Fruit fly (Drosophila melanogaster) whole organism, embryonic: ENCODE data around the gene Mnn1.

Experiments
- B-H1 ChIP-seq: fragments of 200-800 bp; sonication (Bioruptor generic); IDR thresholded peaks from 3 replicates; pipeline ENCODE4 v1.3.6; 2022; ENCODE audit warnings: missing biosample characterization, missing genetic modification characterization
- BEAF-32 ChIP-seq: fragments of 200-800 bp; sonication (Bioruptor generic); optimal IDR thresholded peaks from 3 replicates; lab custom pipeline; 2017; ENCODE audit warnings: missing biosample characterization, missing genetic modification characterization, mild to moderate bottlenecking, moderate library complexity, missing genetic modification reagents
- CG10147 ChIP-seq: fragments of 200-800 bp; sonication (Bioruptor generic); optimal IDR thresholded peaks from 2 replicates; lab custom pipeline; 2019; ENCODE audit warnings: missing biosample characterization, mild to moderate bottlenecking, missing genetic modification characterization, moderate library complexity
- CG10366 ChIP-seq: fragments of 200-800 bp; sonication (Bioruptor generic); IDR thresholded peaks from 2 replicates; pipeline ENCODE4 v1.3.6; 2022; ENCODE audit warnings: missing biosample characterization, missing genetic modification characterization
- CG10565 ChIP-seq: fragments of 200-800 bp; sonication (Bioruptor generic); optimal IDR thresholded peaks from 3 replicates; lab custom pipeline; 2016; ENCODE audit warnings: missing biosample characterization, mild to moderate bottlenecking, missing genetic modification characterization
- CG10979 ChIP-seq: fragments of 200-800 bp; sonication (Bioruptor generic); optimal IDR thresholded peaks from 2 replicates; lab custom pipeline; 2018; ENCODE audit warnings: missing biosample characterization, mild to moderate bottlenecking, missing genetic modification characterization, moderate library complexity
- CG12219 ChIP-seq: fragments of 200-800 bp; sonication (Bioruptor generic); optimal IDR thresholded peaks from 3 replicates; lab custom pipeline; 2018; ENCODE audit warnings: missing biosample characterization, mild to moderate bottlenecking, missing genetic modification characterization
- CG13424 ChIP-seq: fragments of 200-800 bp; sonication (Bioruptor generic); optimal IDR thresholded peaks from 2 replicates; lab custom pipeline; 2019; ENCODE audit warnings: missing biosample characterization, mild to moderate bottlenecking, missing genetic modification characterization, moderate library complexity
- CG14965 ChIP-seq: fragments of 200-800 bp; sonication (Bioruptor generic); optimal IDR thresholded peaks from 2 replicates; lab custom pipeline; 2016; ENCODE audit warnings: missing biosample characterization, missing genetic modification characterization, borderline replicate concordance
- CG2129 ChIP-seq: fragments of 200-800 bp; sonication (Bioruptor generic); IDR thresholded peaks from 2 replicates; pipeline ENCODE4 v1.3.6; 2022; ENCODE audit warnings: missing biosample characterization, missing genetic modification characterization; ENCODE audit not compliant: partially characterized antibody
- CG2199 ChIP-seq: fragments of 200-800 bp; sonication (Bioruptor generic); IDR thresholded peaks from 3 replicates; pipeline ENCODE4 v1.3.6; 2022; ENCODE audit warnings: missing biosample characterization, missing genetic modification characterization
- CG2875 ChIP-seq: fragments of 200-800 bp; sonication (Bioruptor generic); optimal IDR thresholded peaks from 2 replicates; lab custom pipeline; 2017; ENCODE audit warnings: missing biosample characterization, mild to moderate bottlenecking, missing genetic modification characterization, missing genetic modification reagents
- CG31365 ChIP-seq: fragments of 200-800 bp; sonication (Bioruptor generic); optimal IDR thresholded peaks from 2 replicates; lab custom pipeline; 2018; ENCODE audit warnings: missing biosample characterization, mild to moderate bottlenecking, missing genetic modification characterization
- CG3407 ChIP-seq: fragments of 200-800 bp; sonication (Bioruptor generic); optimal IDR thresholded peaks from 2 replicates; lab custom pipeline; 2018; ENCODE audit warnings: missing biosample characterization, mild to moderate bottlenecking, missing genetic modification characterization
- CG3838 ChIP-seq: fragments of 200-800 bp; sonication (Bioruptor generic); optimal IDR thresholded peaks from 3 replicates; lab custom pipeline; 2016; ENCODE audit warnings: missing biosample characterization, missing genetic modification characterization
- CG43689 ChIP-seq: fragments of 200-800 bp; sonication (Bioruptor generic); IDR thresholded peaks from 2 replicates; pipeline ENCODE4 v1.3.6; 2022; ENCODE audit warnings: missing biosample characterization, missing genetic modification characterization
- CG6272 ChIP-seq: fragments of 200-800 bp; sonication (Bioruptor generic); IDR thresholded peaks from 2 replicates; pipeline ENCODE4 v1.3.6; 2022; ENCODE audit warnings: missing biosample characterization, missing genetic modification characterization
- CG6689 ChIP-seq: fragments of 200-800 bp; sonication (Bioruptor generic); IDR thresholded peaks from 2 replicates; pipeline ENCODE4 v1.3.6; 2022; ENCODE audit warnings: missing biosample characterization, missing genetic modification characterization
- CG6791 ChIP-seq: fragments of 200-800 bp; sonication (Bioruptor generic); IDR thresholded peaks from 3 replicates; pipeline ENCODE4 v1.3.6; 2022; ENCODE audit warnings: missing biosample characterization, missing genetic modification characterization; ENCODE audit not compliant: partially characterized antibody
- CG6813 ChIP-seq: fragments of 200-800 bp; sonication (Bioruptor generic); optimal IDR thresholded peaks from 2 replicates; lab custom pipeline; 2017; ENCODE audit warnings: missing biosample characterization, missing genetic modification characterization, mild to moderate bottlenecking, moderate library complexity, missing genetic modification reagents
- CG7786 ChIP-seq: fragments of 200-800 bp; sonication (Bioruptor generic); optimal IDR thresholded peaks from 2 replicates; lab custom pipeline; 2016; ENCODE audit warnings: missing biosample characterization, missing genetic modification characterization
- CG9609 ChIP-seq: fragments of 200-800 bp; sonication (Bioruptor generic); optimal IDR thresholded peaks from 3 replicates; lab custom pipeline; 2016; ENCODE audit warnings: missing biosample characterization, missing genetic modification characterization
- CHES-1-like ChIP-seq: fragments of 200-800 bp; sonication (Bioruptor generic); optimal IDR thresholded peaks from 2 replicates; lab custom pipeline; 2016; ENCODE audit warnings: missing biosample characterization, missing genetic modification characterization
- Chrac-16 ChIP-seq: fragments of 200-800 bp; sonication (Bioruptor generic); optimal IDR thresholded peaks from 3 replicates; lab custom pipeline; 2016; ENCODE audit warnings: missing biosample characterization, missing genetic modification characterization
- D19B ChIP-seq: fragments of 200-800 bp; sonication (Bioruptor generic); optimal IDR thresholded peaks from 2 replicates; lab custom pipeline; 2017; ENCODE audit warnings: missing biosample characterization, mild to moderate bottlenecking, missing genetic modification characterization
- Dfd ChIP-seq, 2 experiments: fragments of >200 bp; optimal IDR thresholded peaks; 2 replicates each; lab custom pipeline; 2017; ENCODE audit warnings: missing biosample characterization in 2 of 2, missing genetic modification characterization in 2 of 2
- Doc3 ChIP-seq: fragments of 200-800 bp; sonication (Bioruptor generic); IDR thresholded peaks from 3 replicates; pipeline ENCODE4 v1.3.6; 2022; ENCODE audit warnings: missing biosample characterization, missing genetic modification characterization; ENCODE audit not compliant: partially characterized antibody
- Eip74EF ChIP-seq, 2 experiments: fragments of 200-800 bp in 1 of 2; fragments of >200 bp in 1 of 2; sonication (Bioruptor generic) in 1 of 2; optimal IDR thresholded peaks; 2 replicates each; lab custom pipeline; 2017 to 2019; ENCODE audit warnings: missing biosample characterization in 2 of 2, missing genetic modification characterization in 2 of 2, mild to moderate bottlenecking in 1 of 2, moderate library complexity in 1 of 2
- Fer1 ChIP-seq: fragments of 200-800 bp; sonication (Bioruptor generic); optimal IDR thresholded peaks from 2 replicates; lab custom pipeline; 2017; ENCODE audit warnings: missing biosample characterization, mild to moderate bottlenecking, missing genetic modification characterization
- HLH4C ChIP-seq: fragments of 200-800 bp; sonication (Bioruptor generic); IDR thresholded peaks from 3 replicates; pipeline ENCODE4 v1.3.6; 2022; ENCODE audit warnings: missing biosample characterization, missing genetic modification characterization; ENCODE audit not compliant: partially characterized antibody
- HmgZ ChIP-seq: fragments of 200-800 bp; sonication (Bioruptor generic); optimal IDR thresholded peaks from 2 replicates; lab custom pipeline; 2018; ENCODE audit warnings: missing biosample characterization, mild to moderate bottlenecking, missing genetic modification characterization
- Hr39 ChIP-seq: fragments of >200 bp; optimal IDR thresholded peaks from 2 replicates; lab custom pipeline; 2017
- NC2α ChIP-seq: fragments of 200-800 bp; sonication (Bioruptor generic); optimal IDR thresholded peaks from 2 replicates; lab custom pipeline; 2016; ENCODE audit warnings: missing biosample characterization, missing genetic modification characterization
- Optix ChIP-seq: fragments of 200-800 bp; sonication (Bioruptor generic); IDR thresholded peaks from 3 replicates; pipeline ENCODE4 v1.3.6; 2022; ENCODE audit warnings: missing biosample characterization, missing genetic modification characterization
- Side ChIP-seq: fragments of 200-800 bp; sonication (Bioruptor generic); optimal IDR thresholded peaks from 2 replicates; lab custom pipeline; 2016; ENCODE audit warnings: missing biosample characterization, missing genetic modification characterization
- Sry-β ChIP-seq: fragments of 200-800 bp; sonication (Bioruptor generic); optimal IDR thresholded peaks from 2 replicates; lab custom pipeline; 2018; ENCODE audit warnings: missing biosample characterization, mild to moderate bottlenecking, missing genetic modification characterization, moderate library complexity
- Stat92E ChIP-seq, 3 experiments: fragments of >200 bp in 2 of 3; fragments of 200-800 bp in 1 of 3; sonication (Bioruptor generic) in 1 of 3; optimal IDR thresholded peaks; 2 replicates each; lab custom pipeline; 2017 to 2019; ENCODE audit warnings: missing biosample characterization in 3 of 3, missing genetic modification characterization in 3 of 3, mild to moderate bottlenecking in 1 of 3, moderate library complexity in 1 of 3
- Xbp1 ChIP-seq: fragments of 200-800 bp; sonication (Bioruptor generic); optimal IDR thresholded peaks from 3 replicates; lab custom pipeline; 2016; ENCODE audit warnings: missing biosample characterization, mild to moderate bottlenecking, missing genetic modification characterization
- ap ChIP-seq: fragments of 200-800 bp; sonication (Bioruptor generic); IDR thresholded peaks from 2 replicates; pipeline ENCODE4 v1.3.6; 2022; ENCODE audit warnings: missing biosample characterization, missing genetic modification characterization
- danr ChIP-seq: fragments of 200-800 bp; sonication (Bioruptor generic); IDR thresholded peaks from 2 replicates; pipeline ENCODE4 v1.3.6; 2022; ENCODE audit warnings: missing biosample characterization, missing genetic modification characterization
- hb ChIP-seq: fragments of 200-800 bp; sonication (Bioruptor generic); IDR thresholded peaks from 3 replicates; pipeline ENCODE4 v1.3.6; 2022; ENCODE audit warnings: missing biosample characterization, missing genetic modification characterization; ENCODE audit not compliant: partially characterized antibody
- oc ChIP-seq: fragments of 200-800 bp; sonication (Bioruptor generic); optimal IDR thresholded peaks from 2 replicates; lab custom pipeline; 2018; ENCODE audit warnings: missing biosample characterization, mild to moderate bottlenecking, missing genetic modification characterization, moderate library complexity
- pho ChIP-seq: fragments of 200-800 bp; sonication (Bioruptor generic); optimal IDR thresholded peaks from 2 replicates; lab custom pipeline; 2016; ENCODE audit warnings: missing biosample characterization, missing genetic modification characterization
- ranshi ChIP-seq: fragments of 200-800 bp; sonication (Bioruptor generic); IDR thresholded peaks from 2 replicates; pipeline ENCODE4 v1.3.6; 2022; ENCODE audit warnings: missing biosample characterization, missing genetic modification characterization
- ro ChIP-seq: fragments of 200-800 bp; sonication (Bioruptor generic); IDR thresholded peaks from 2 replicates; pipeline ENCODE4 v1.3.6; 2022; ENCODE audit warnings: missing biosample characterization, missing genetic modification characterization
- slbo ChIP-seq: fragments of 200-800 bp; sonication (Bioruptor generic); IDR thresholded peaks from 2 replicates; pipeline ENCODE4 v1.3.6; 2022; ENCODE audit warnings: missing biosample characterization, missing genetic modification characterization
- sr ChIP-seq: fragments of 200-800 bp; sonication (Bioruptor generic); IDR thresholded peaks from 3 replicates; pipeline ENCODE4 v1.3.6; 2022; ENCODE audit warnings: missing biosample characterization, missing genetic modification characterization
- sug ChIP-seq: fragments of 200-800 bp; optimal IDR thresholded peaks from 2 replicates; lab custom pipeline; 2019; ENCODE audit warnings: missing biosample characterization, mild to moderate bottlenecking, missing genetic modification characterization, moderate library complexity

Gene Mnn1

dm6 chr2L:7042150-7042811 lies 13.8 kb upstream of the Mnn1 start (continued):
- no peak for TF ChIP-seq oc (tag; lab: Kevin White, UChicago)
- peak; percentile 34; the same call in 2 of the 3 replicates for TF ChIP-seq B-H1 (GFP tag; lab: Robert Waterston, UW)
- no peak for TF ChIP-seq CG10565 (GFP tag; lab: Kevin White, UChicago)
- no peak for TF ChIP-seq CG43689 (GFP tag; lab: Robert Waterston, UW)
- TF ChIP-seq CG6791 (GFP tag; lab: Robert Waterston, UW), result peak; percentile 81
- TF ChIP-seq D19B (GFP tag; lab: Kevin White, UChicago), result no peak
- TF ChIP-seq BEAF-32 (GFP tag; lab: Kevin White, UChicago), result peak; percentile 66
- peak; percentile 59 for TF ChIP-seq CG6813 (GFP tag; lab: Kevin White, UChicago)
- peak; percentile 31 for TF ChIP-seq CG10147 (GFP tag; lab: Kevin White, UChicago)
- TF ChIP-seq CG13424 (tag; lab: Kevin White, UChicago), result peak; percentile 30
- TF ChIP-seq CG9609, result peak; percentile 17
- TF ChIP-seq CG3838 (GFP tag; lab: Kevin White, UChicago), result no peak
- TF ChIP-seq Doc3 (GFP tag; lab: Robert Waterston, UW), result peak; percentile 47; the same call in 2 of the 3 replicates
- TF ChIP-seq Fer1, result peak; percentile 67
- peak; percentile 15; the same call in 1 of the 2 replicates for TF ChIP-seq CG6272 (GFP tag; lab: Robert Waterston, UW)
- TF ChIP-seq Side (GFP tag; lab: Kevin White, UChicago), result peak; percentile 53
- peak; percentile 22 for TF ChIP-seq Sry-β (GFP tag; lab: Kevin White, UChicago)
- peak; percentile 6; the same call in 1 of the 3 replicates for TF ChIP-seq sr (GFP tag; lab: Robert Waterston, UW)
- 0 out of 2 replicates have a peak, but pooled peaks have one; percentile 42 for TF ChIP-seq CG6689 (GFP tag; lab: Robert Waterston, UW)
- TF ChIP-seq pho (GFP tag; lab: Kevin White, UChicago), result peak; percentile 40
- no peak for TF ChIP-seq CG3407 (GFP tag; lab: Kevin White, UChicago)
- TF ChIP-seq Hr39, result no peak
- no peak for TF ChIP-seq CG2129 (GFP tag; lab: Robert Waterston, UW)
- no peak for TF ChIP-seq ap (GFP tag; lab: Robert Waterston, UW)
- TF ChIP-seq CG2199 (GFP tag; lab: Robert Waterston, UW), result no peak
- TF ChIP-seq CG31365 (tag; lab: Kevin White, UChicago), result no peak
- 0 out of 2 replicates have a peak, but pooled peaks have one; percentile 11 for TF ChIP-seq danr (GFP tag; lab: Robert Waterston, UW)
- TF ChIP-seq CG14965 (GFP tag; lab: Kevin White, UChicago), result no peak
- TF ChIP-seq Chrac-16, result no peak
- TF ChIP-seq CG2875 (GFP tag; lab: Kevin White, UChicago), result no peak
- peak; percentile 43 for TF ChIP-seq CG12219
- peak; percentile 2 for TF ChIP-seq CG7786 (GFP tag; lab: Kevin White, UChicago)
- TF ChIP-seq HLH4C, result peak; percentile 59
- TF ChIP-seq ranshi, result peak; percentile 49
- peak; percentile 53 for TF ChIP-seq sug (tag; lab: Kevin White, UChicago)
- peak; percentile 16 for TF ChIP-seq CG10979 (tag; lab: Kevin White, UChicago)
- no peak for TF ChIP-seq Dfd (GFP tag; optimal IDR thresholded peaks at IDR 0.05; lab: Kevin White, UChicago)
- TF ChIP-seq hb, result peak; percentile 11; the same call in 1 of the 3 replicates
- TF ChIP-seq HmgZ (tag; lab: Kevin White, UChicago), result peak; percentile 96
- TF ChIP-seq slbo, result peak; percentile 75
- no peak for TF ChIP-seq NC2α
- TF ChIP-seq Stat92E (GFP tag; optimal IDR thresholded peaks at IDR 0.05; lab: Kevin White, UChicago), result peak in 1 of 3 experiments; percentile 33
- peak; percentile 31 for TF ChIP-seq Xbp1 (GFP tag; lab: Kevin White, UChicago)
- peak; percentile 73 for TF ChIP-seq CHES-1-like (GFP tag; lab: Kevin White, UChicago)
- peak; percentile 61 for TF ChIP-seq CG10366
- TF ChIP-seq ro, result no peak
- TF ChIP-seq Eip74EF (GFP tag; optimal IDR thresholded peaks at IDR 0.05; lab: Kevin White, UChicago), result peak in 1 of 2 experiments; percentile 47
- peak; percentile 70; the same call in 2 of the 3 replicates for TF ChIP-seq Optix (GFP tag; lab: Robert Waterston, UW)
